Worm (Caenorhabditis elegans) whole organism, mixed stage, embryonic: ENCODE data around the gene ctr-9.

ENCODE experiments used
- M03D4.4 ChIP-seq: sonication (generic microtip); optimal IDR thresholded peaks from 2 replicates; lab custom pipeline; 2017; ENCODE audit warnings: mild to moderate bottlenecking, missing genetic modification characterization, missing compliant biosample characterization
- bed-3 ChIP-seq: fragments of 200-800 bp; sonication (Bioruptor generic); optimal IDR thresholded peaks from 3 replicates; lab custom pipeline; 2018; ENCODE audit warnings: mild to moderate bottlenecking, missing genetic modification characterization, moderate library complexity, missing compliant biosample characterization
- blmp-1 ChIP-seq: fragments of 150-350 bp; optimal IDR thresholded peaks from 2 replicates; lab custom pipeline; 2014; ENCODE audit warnings: missing biosample characterization, missing genetic modification characterization
- ceh-39 ChIP-seq: fragments of 150-350 bp; optimal IDR thresholded peaks from 2 replicates; lab custom pipeline; 2014; ENCODE audit warnings: missing biosample characterization, missing genetic modification characterization
- ceh-43 ChIP-seq: fragments of 200-800 bp; sonication (Bioruptor generic); optimal IDR thresholded peaks from 2 replicates; lab custom pipeline; 2018; ENCODE audit warnings: mild to moderate bottlenecking, missing genetic modification characterization, moderate library complexity, missing compliant biosample characterization
- ceh-83 ChIP-seq: fragments of 200-800 bp; sonication (Bioruptor generic); optimal IDR thresholded peaks from 2 replicates; lab custom pipeline; 2018; ENCODE audit warnings: mild to moderate bottlenecking, missing genetic modification characterization, missing compliant biosample characterization
- ces-1 ChIP-seq: fragments of 150-350 bp; optimal IDR thresholded peaks from 2 replicates; lab custom pipeline; 2014; ENCODE audit warnings: missing biosample characterization, missing genetic modification reagents, missing genetic modification characterization
- cnd-1 ChIP-seq: fragments of 200-800 bp; sonication (Bioruptor generic); optimal IDR thresholded peaks from 2 replicates; lab custom pipeline; 2018; ENCODE audit warnings: mild to moderate bottlenecking, missing genetic modification characterization, missing compliant biosample characterization
- drap-1 ChIP-seq: fragments of 200-800 bp; sonication (Bioruptor generic); optimal IDR thresholded peaks from 3 replicates; lab custom pipeline; 2018; ENCODE audit warnings: mild to moderate bottlenecking, missing genetic modification characterization, missing compliant biosample characterization
- elt-1 ChIP-seq: sonication (generic microtip); optimal IDR thresholded peaks from 2 replicates; lab custom pipeline; 2017; ENCODE audit warnings: missing genetic modification characterization, mild to moderate bottlenecking, missing compliant biosample characterization, antibody characterized with exemption, moderate library complexity, borderline replicate concordance; ENCODE audit not compliant: insufficient read depth
- elt-3 ChIP-seq: fragments of 150-350 bp; optimal IDR thresholded peaks from 2 replicates; lab custom pipeline; 2014; ENCODE audit warnings: missing biosample characterization, missing genetic modification characterization
- flh-1 ChIP-seq: fragments of 200-800 bp; sonication (Bioruptor generic); optimal IDR thresholded peaks from 2 replicates; lab custom pipeline; 2018; ENCODE audit warnings: mild to moderate bottlenecking, missing genetic modification characterization, moderate library complexity, missing compliant biosample characterization
- ham-2 ChIP-seq: fragments of 200-800 bp; sonication (Bioruptor generic); optimal IDR thresholded peaks from 2 replicates; lab custom pipeline; 2018; ENCODE audit warnings: mild to moderate bottlenecking, missing genetic modification characterization, missing compliant biosample characterization
- lin-32 ChIP-seq: fragments of 200-800 bp; sonication (Bioruptor generic); optimal IDR thresholded peaks from 2 replicates; lab custom pipeline; 2018; ENCODE audit warnings: mild to moderate bottlenecking, missing genetic modification characterization, missing compliant biosample characterization
- lsy-2 ChIP-seq: fragments of 150-350 bp; optimal IDR thresholded peaks from 2 replicates; lab custom pipeline; 2014; ENCODE audit warnings: missing biosample characterization, missing genetic modification characterization
- mab-5 ChIP-seq: fragments of 150-350 bp; optimal IDR thresholded peaks from 2 replicates; lab custom pipeline; 2014; ENCODE audit warnings: missing biosample characterization, missing genetic modification characterization
- mep-1 ChIP-seq: fragments of 150-350 bp; optimal IDR thresholded peaks from 2 replicates; lab custom pipeline; 2017; ENCODE audit warnings: missing biosample characterization, missing genetic modification reagents, missing genetic modification characterization, inconsistent platforms
- mls-2 ChIP-seq: sonication (generic microtip); optimal IDR thresholded peaks from 2 replicates; lab custom pipeline; 2016; ENCODE audit warnings: mild to moderate bottlenecking, missing genetic modification characterization, moderate library complexity, missing compliant biosample characterization
- nhr-12 ChIP-seq: fragments of 150-350 bp; optimal IDR thresholded peaks from 2 replicates; lab custom pipeline; 2014; ENCODE audit warnings: missing biosample characterization, missing genetic modification characterization
- nhr-2 ChIP-seq: fragments of 150-350 bp; optimal IDR thresholded peaks from 2 replicates; lab custom pipeline; 2014; ENCODE audit warnings: missing biosample characterization, missing genetic modification characterization
- nhr-237 ChIP-seq: fragments of 150-350 bp; optimal IDR thresholded peaks from 2 replicates; lab custom pipeline; 2014; ENCODE audit warnings: missing biosample characterization, missing genetic modification characterization
- nhr-76 ChIP-seq: sonication (generic microtip); optimal IDR thresholded peaks from 2 replicates; lab custom pipeline; 2017; ENCODE audit warnings: missing biosample characterization, missing genetic modification characterization
- pha-4 ChIP-seq: fragments of 150-350 bp; optimal IDR thresholded peaks from 2 replicates; lab custom pipeline; 2018; ENCODE audit warnings: missing biosample characterization, missing genetic modification reagents, missing genetic modification characterization
- sem-2 ChIP-seq: fragments of 200-800 bp; sonication (Bioruptor generic); optimal IDR thresholded peaks from 2 replicates; lab custom pipeline; 2018; ENCODE audit warnings: mild to moderate bottlenecking, missing genetic modification characterization, missing compliant biosample characterization
- sptf-1 ChIP-seq: sonication (generic microtip); optimal IDR thresholded peaks from 2 replicates; lab custom pipeline; 2017; ENCODE audit warnings: mild to moderate bottlenecking, missing genetic modification characterization, moderate library complexity, missing compliant biosample characterization
- tbx-8 ChIP-seq: fragments of 200-800 bp; sonication (Bioruptor generic); optimal IDR thresholded peaks from 2 replicates; lab custom pipeline; 2018; ENCODE audit warnings: mild to moderate bottlenecking, missing genetic modification characterization, moderate library complexity, missing compliant biosample characterization
- unc-120 ChIP-seq: sonication (generic microtip); optimal IDR thresholded peaks from 2 replicates; lab custom pipeline; 2017; ENCODE audit warnings: missing genetic modification characterization, missing compliant biosample characterization; ENCODE audit not compliant: poor library complexity, severe bottlenecking
- unc-39 ChIP-seq: fragments of 150-350 bp; optimal IDR thresholded peaks from 2 replicates; lab custom pipeline; 2014; ENCODE audit warnings: missing biosample characterization, missing genetic modification characterization
- unc-62 ChIP-seq: fragments of 150-350 bp; optimal IDR thresholded peaks from 2 replicates; lab custom pipeline; 2014; ENCODE audit warnings: missing biosample characterization, missing genetic modification reagents, missing genetic modification characterization
- zip-8 ChIP-seq: fragments of 150-350 bp; optimal IDR thresholded peaks from 2 replicates; lab custom pipeline; 2014; ENCODE audit warnings: missing biosample characterization, missing genetic modification characterization
- ztf-11 ChIP-seq: fragments of 150-350 bp; optimal IDR thresholded peaks from 2 replicates; lab custom pipeline; 2014; ENCODE audit warnings: missing biosample characterization, missing genetic modification characterization

Gene ctr-9

ce11 chrIII:9504347-9504746, 13.2 kb downstream of the ctr-9 start:
- TF ChIP-seq mab-5 (tag; lab: Kevin White, UChicago): no peak
- TF ChIP-seq ztf-11 (tag; lab: Kevin White, UChicago): no peak
- TF ChIP-seq ceh-39 (tag; lab: Kevin White, UChicago): no peak
- TF ChIP-seq nhr-12: no peak
- TF ChIP-seq blmp-1 (tag; lab: Kevin White, UChicago): no peak
- no peak for TF ChIP-seq pha-4 (tag; lab: Kevin White, UChicago)
- TF ChIP-seq ham-2: no peak
- no peak for TF ChIP-seq ceh-83 (GFP tag; lab: Kevin White, UChicago)
- TF ChIP-seq nhr-237: no peak
- no peak for TF ChIP-seq unc-39 (tag; lab: Kevin White, UChicago)

ce11 chrIII:9507799-9508198, 16.6 kb downstream of the ctr-9 start, which contains the start of gene vha-14:
vha-14 (plus strand) TSS chrIII:9508100.
- peak; percentile 38 for TF ChIP-seq unc-62 (GFP tag; lab: Kevin White, UChicago)
- TF ChIP-seq ces-1: peak; percentile 6
- TF ChIP-seq nhr-2 (tag; lab: Kevin White, UChicago): no peak
- TF ChIP-seq pha-4 (tag; lab: Kevin White, UChicago): no peak
- TF ChIP-seq lin-32 (GFP tag; lab: Kevin White, UChicago): no peak
- TF ChIP-seq zip-8: no peak
- no peak for TF ChIP-seq nhr-76
- peak; percentile 19 for TF ChIP-seq nhr-237
- TF ChIP-seq M03D4.4 (tag; lab: Kevin White, UChicago): no peak
- no peak for TF ChIP-seq nhr-12
- peak; percentile 38 for TF ChIP-seq lsy-2 (tag; lab: Kevin White, UChicago)
- no peak for TF ChIP-seq flh-1 (GFP tag; lab: Kevin White, UChicago)
- no peak for TF ChIP-seq ham-2
- no peak for TF ChIP-seq sptf-1
- TF ChIP-seq mep-1 (tag; lab: Kevin White, UChicago): peak; percentile 71
- TF ChIP-seq, all 35 proteins: peak for 5

DNA sequence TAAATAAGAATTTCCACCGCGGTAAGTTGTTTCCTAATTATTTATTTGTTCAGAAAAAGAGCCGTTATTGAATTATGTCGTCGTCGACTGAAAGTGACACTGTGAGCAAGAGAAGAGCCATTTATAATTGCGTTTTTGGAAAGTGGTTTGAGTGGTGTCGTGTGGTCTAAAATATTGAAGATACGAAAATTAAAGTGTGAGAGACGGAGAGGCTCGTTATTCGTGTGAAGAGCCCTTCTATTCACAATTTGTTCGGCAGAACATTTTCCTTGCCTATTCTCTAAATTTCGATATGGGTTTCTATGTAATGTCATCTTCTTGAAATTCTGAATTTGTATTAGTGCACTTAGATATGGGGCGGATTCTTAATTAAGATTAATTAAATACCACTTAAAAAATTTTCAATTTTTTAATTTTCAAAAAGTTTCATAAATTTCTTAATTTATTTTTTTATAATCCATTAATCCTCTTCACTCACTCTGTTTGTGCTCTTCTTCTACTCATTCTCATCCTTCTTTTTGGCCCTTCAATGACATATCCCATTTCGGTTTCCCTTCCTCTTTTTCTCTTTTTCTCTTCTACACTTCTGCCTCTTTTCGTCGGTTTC, 18.7 kb downstream of the ctr-9 start:
- no peak for TF ChIP-seq mls-2 (tag; lab: Kevin White, UChicago)
- no peak for TF ChIP-seq elt-1 (tag; lab: Kevin White, UChicago)
- no peak for TF ChIP-seq nhr-237
- peak; percentile 23 for TF ChIP-seq unc-120 (tag; lab: Kevin White, UChicago)
- no peak for TF ChIP-seq ham-2
- no peak for TF ChIP-seq mab-5 (tag; lab: Kevin White, UChicago)
- TF ChIP-seq unc-62 (GFP tag; lab: Kevin White, UChicago): peak; percentile 45
- TF ChIP-seq nhr-2 (tag; lab: Kevin White, UChicago): no peak
- no peak for TF ChIP-seq sem-2
- peak; percentile 94 for TF ChIP-seq ces-1
- TF ChIP-seq nhr-76: no peak

DNA sequence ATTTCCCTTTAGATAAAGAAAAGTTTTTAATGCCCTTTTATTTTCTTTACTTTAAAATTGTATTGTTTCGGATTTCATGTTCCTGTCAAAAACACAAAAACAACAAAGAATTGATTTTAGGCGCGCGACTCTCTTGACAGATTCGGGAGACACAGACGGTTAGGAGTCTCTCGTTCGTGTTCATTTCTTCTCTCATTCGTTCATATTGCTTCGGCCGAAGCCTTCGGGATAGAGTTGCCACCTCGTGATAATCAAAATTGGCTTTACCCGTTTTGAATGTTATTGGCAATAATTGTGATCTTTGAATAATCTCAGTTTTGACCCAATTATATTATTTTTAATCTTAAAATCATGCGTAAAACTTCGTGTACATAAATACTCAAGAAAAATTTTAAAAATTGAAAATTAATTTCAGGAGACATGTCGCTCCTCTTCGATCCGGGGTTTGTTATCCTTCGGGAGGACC, 19.9 kb downstream of the ctr-9 start, which contains the start of gene F55H2.5:
Gene F55H2.5 (plus strand): TSS at position 416 of the 466 bp plus-strand sequence.
- TF ChIP-seq ceh-43 (GFP tag; lab: Kevin White, UChicago): no peak
- TF ChIP-seq zip-8: no peak
- TF ChIP-seq tbx-8 (GFP tag; lab: Kevin White, UChicago): no peak
- TF ChIP-seq unc-120 (tag; lab: Kevin White, UChicago): no peak
- no peak for TF ChIP-seq mab-5 (tag; lab: Kevin White, UChicago)
- no peak for TF ChIP-seq bed-3 (GFP tag; lab: Kevin White, UChicago)
- no peak for TF ChIP-seq lin-32 (GFP tag; lab: Kevin White, UChicago)
- no peak for TF ChIP-seq elt-3 (tag; lab: Kevin White, UChicago)

DNA sequence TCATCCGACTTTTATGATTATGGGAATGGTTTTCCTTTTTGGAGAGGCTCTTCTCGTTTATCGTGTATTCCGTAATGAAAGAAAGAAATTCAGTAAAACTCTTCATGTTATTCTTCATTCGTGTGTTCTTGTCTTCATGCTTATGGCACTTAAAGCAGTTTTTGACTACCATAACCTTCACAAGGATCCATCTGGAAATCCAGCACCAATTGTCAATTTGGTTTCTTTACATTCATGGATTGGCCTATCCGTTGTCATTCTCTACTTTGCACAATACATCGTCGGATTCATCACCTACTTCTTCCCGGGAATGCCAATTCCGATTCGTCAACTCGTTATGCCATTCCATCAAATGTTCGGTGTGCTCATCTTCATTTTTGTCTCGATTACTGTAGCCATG, 20.5 kb downstream of the ctr-9 start:
- TF ChIP-seq drap-1 (GFP tag; lab: Kevin White, UChicago) (no peak), flh-1 (GFP tag; lab: Kevin White, UChicago) (no peak), mls-2 (tag; lab: Kevin White, UChicago) (no peak), cnd-1 (tag; lab: Kevin White, UChicago) (no peak), mep-1 (tag; lab: Kevin White, UChicago) (no peak), elt-1 (tag; lab: Kevin White, UChicago) (no peak), ceh-83 (GFP tag; lab: Kevin White, UChicago) (no peak), nhr-237 (no peak), nhr-12 (no peak), sem-2 (no peak), unc-120 (tag; lab: Kevin White, UChicago) (no peak), zip-8 (no peak), pha-4 (tag; lab: Kevin White, UChicago) (no peak), ceh-39 (tag; lab: Kevin White, UChicago) (no peak), ztf-11 (tag; lab: Kevin White, UChicago) (no peak)
